Fruit fly (Drosophila melanogaster) whole organism, prepupa: ENCODE measurements around the gene CG34342.

ENCODE experiments used
- Blimp-1 ChIP-seq: fragments of 200-800 bp; sonication (Bioruptor generic); optimal IDR thresholded peaks from 3 replicates; lab custom pipeline; 2017; ENCODE audit warnings: missing biosample characterization, missing genetic modification characterization, mild to moderate bottlenecking, moderate library complexity, missing genetic modification reagents
- CG10631 ChIP-seq: fragments of 200-800 bp; sonication (Bioruptor generic); optimal IDR thresholded peaks from 2 replicates; lab custom pipeline; 2016; ENCODE audit warnings: missing biosample characterization, missing genetic modification characterization
- CG11294 ChIP-seq: fragments of 200-800 bp; sonication (Bioruptor generic); IDR thresholded peaks from 2 replicates; pipeline ENCODE4 v1.3.6; 2022; ENCODE audit warnings: missing biosample characterization, missing genetic modification characterization
- CG11762 ChIP-seq: fragments of 200-800 bp; sonication (Bioruptor generic); optimal IDR thresholded peaks from 3 replicates; lab custom pipeline; 2016; ENCODE audit warnings: missing biosample characterization, missing genetic modification characterization; ENCODE audit not compliant: insufficient read depth
- CG15336 ChIP-seq: fragments of 200-800 bp; sonication (Bioruptor generic); IDR thresholded peaks from 2 replicates; pipeline ENCODE4 v1.3.6; 2022; ENCODE audit warnings: missing biosample characterization, missing genetic modification characterization
- CG16779 ChIP-seq: fragments of 200-800 bp; sonication (Bioruptor generic); optimal IDR thresholded peaks from 3 replicates; lab custom pipeline; 2017; ENCODE audit warnings: missing biosample characterization, mild to moderate bottlenecking, missing genetic modification characterization
- CG3032 ChIP-seq: fragments of 200-800 bp; optimal IDR thresholded peaks from 2 replicates; lab custom pipeline; 2019; ENCODE audit warnings: missing biosample characterization, mild to moderate bottlenecking, missing genetic modification characterization, moderate library complexity
- CG31627 ChIP-seq: fragments of 200-800 bp; sonication (Bioruptor generic); optimal IDR thresholded peaks from 3 replicates; lab custom pipeline; 2016; ENCODE audit warnings: missing biosample characterization, missing genetic modification characterization
- CG34406 ChIP-seq: fragments of 200-800 bp; sonication (Bioruptor generic); optimal IDR thresholded peaks from 3 replicates; lab custom pipeline; 2016; ENCODE audit warnings: missing biosample characterization, missing genetic modification characterization
- CG3919 ChIP-seq: fragments of 200-800 bp; sonication (Bioruptor generic); optimal IDR thresholded peaks from 3 replicates; lab custom pipeline; 2016; ENCODE audit warnings: missing biosample characterization, missing genetic modification characterization
- CG6276 ChIP-seq: fragments of 200-800 bp; sonication (Bioruptor generic); optimal IDR thresholded peaks from 2 replicates; lab custom pipeline; 2017; ENCODE audit warnings: missing biosample characterization, mild to moderate bottlenecking, missing genetic modification characterization
- CG6792 ChIP-seq: fragments of 200-800 bp; sonication (Bioruptor generic); optimal IDR thresholded peaks from 3 replicates; lab custom pipeline; 2016; ENCODE audit warnings: missing biosample characterization, missing genetic modification characterization
- CG6854 ChIP-seq: fragments of 200-800 bp; sonication (Bioruptor generic); optimal IDR thresholded peaks from 2 replicates; lab custom pipeline; 2017; ENCODE audit warnings: missing biosample characterization, mild to moderate bottlenecking, missing genetic modification characterization
- CG8319 ChIP-seq: fragments of 200-800 bp; sonication (Bioruptor generic); optimal IDR thresholded peaks from 3 replicates; lab custom pipeline; 2016; ENCODE audit warnings: missing biosample characterization, missing genetic modification characterization
- CG8632 ChIP-seq: fragments of 200-800 bp; sonication (Bioruptor generic); optimal IDR thresholded peaks from 3 replicates; lab custom pipeline; 2016; ENCODE audit warnings: missing biosample characterization, missing genetic modification characterization
- CG9139 ChIP-seq: fragments of 200-800 bp; sonication (Bioruptor generic); optimal IDR thresholded peaks from 3 replicates; lab custom pipeline; 2017; ENCODE audit warnings: missing biosample characterization, mild to moderate bottlenecking, missing genetic modification characterization
- Eip75B ChIP-seq: fragments of 200-800 bp; sonication (Bioruptor generic); optimal IDR thresholded peaks from 3 replicates; lab custom pipeline; 2016; ENCODE audit warnings: missing biosample characterization, missing genetic modification characterization
- Eip78C ChIP-seq: fragments of 200-800 bp; sonication (Bioruptor generic); peaks from one replicate; lab custom pipeline; 2016; ENCODE audit warnings: missing biosample characterization, missing genetic modification characterization
- Ets96B ChIP-seq: fragments of 200-800 bp; optimal IDR thresholded peaks from 2 replicates; lab custom pipeline; 2019; ENCODE audit warnings: missing biosample characterization, mild to moderate bottlenecking, missing genetic modification characterization, moderate library complexity
- Gug ChIP-seq: fragments of 200-800 bp; sonication (Bioruptor generic); IDR thresholded peaks from 2 replicates; pipeline ENCODE4 v1.3.6; 2022; ENCODE audit warnings: missing biosample characterization, missing genetic modification characterization
- Hr38 ChIP-seq: sonication (Bioruptor generic); optimal IDR thresholded peaks from 2 replicates; lab custom pipeline; 2016; ENCODE audit warnings: missing biosample characterization, missing genetic modification characterization
- Lpt ChIP-seq: fragments of 200-800 bp; sonication (Bioruptor generic); optimal IDR thresholded peaks from 3 replicates; lab custom pipeline; 2016; ENCODE audit warnings: missing biosample characterization, missing genetic modification characterization
- Smox ChIP-seq: fragments of 200-800 bp; sonication (Bioruptor generic); optimal IDR thresholded peaks from 3 replicates; lab custom pipeline; 2016; ENCODE audit warnings: missing biosample characterization, missing genetic modification characterization
- Sox102F ChIP-seq: fragments of 200-800 bp; sonication (Bioruptor generic); optimal IDR thresholded peaks from 2 replicates; lab custom pipeline; 2016; ENCODE audit warnings: missing biosample characterization, mild to moderate bottlenecking, missing genetic modification characterization
- Sox14 ChIP-seq: fragments of 200-800 bp; sonication (Bioruptor generic); optimal IDR thresholded peaks from 3 replicates; lab custom pipeline; 2016; ENCODE audit warnings: missing biosample characterization, missing genetic modification characterization
- Sox15 ChIP-seq: fragments of 200-800 bp; sonication (Bioruptor generic); optimal IDR thresholded peaks from 3 replicates; lab custom pipeline; 2016; ENCODE audit warnings: missing biosample characterization, missing genetic modification characterization
- dsx ChIP-seq: fragments of 200-800 bp; optimal IDR thresholded peaks from 3 replicates; lab custom pipeline; 2019; ENCODE audit warnings: missing biosample characterization, mild to moderate bottlenecking, missing genetic modification characterization, moderate library complexity; ENCODE audit not compliant: poor library complexity, severe bottlenecking
- esn ChIP-seq: fragments of 200-800 bp; sonication (Bioruptor generic); optimal IDR thresholded peaks from 2 replicates; lab custom pipeline; 2016; ENCODE audit warnings: missing biosample characterization, mild to moderate bottlenecking, missing genetic modification characterization, moderate library complexity
- fkh ChIP-seq: fragments of 200-800 bp; sonication (Bioruptor generic); optimal IDR thresholded peaks from 3 replicates; lab custom pipeline; 2017; ENCODE audit warnings: missing biosample characterization, mild to moderate bottlenecking, missing genetic modification characterization, moderate library complexity
- salr ChIP-seq, 2 experiments: fragments of 200-800 bp; sonication (Bioruptor generic); optimal IDR thresholded peaks; 3 replicates each; lab custom pipeline; 2016 to 2018; ENCODE audit warnings: missing biosample characterization in 2 of 2, missing genetic modification characterization in 2 of 2, mild to moderate bottlenecking in 1 of 2
- spab ChIP-seq: fragments of 200-800 bp; sonication (Bioruptor generic); optimal IDR thresholded peaks from 2 replicates; lab custom pipeline; 2017; ENCODE audit warnings: missing biosample characterization, mild to moderate bottlenecking, missing genetic modification characterization, missing genetic modification reagents
- ss ChIP-seq, 2 experiments: fragments of 200-800 bp; sonication (Bioruptor generic); optimal IDR thresholded peaks; 2 replicates in 1 of 2; 3 replicates in 1 of 2; lab custom pipeline; 2017 to 2018; ENCODE audit warnings: mild to moderate bottlenecking in 2 of 2, missing biosample characterization in 2 of 2, missing genetic modification characterization in 2 of 2, moderate library complexity in 1 of 2
- svp ChIP-seq: fragments of 200-800 bp; sonication (Bioruptor generic); peaks from one replicate; lab custom pipeline; 2016; ENCODE audit warnings: missing biosample characterization, missing genetic modification characterization
- vri ChIP-seq: fragments of 200-800 bp; sonication (Bioruptor generic); optimal IDR thresholded peaks from 3 replicates; lab custom pipeline; 2016; ENCODE audit warnings: missing biosample characterization, mild to moderate bottlenecking, missing genetic modification characterization

Gene CG34342

dm6 chr3L:5535659-5536058, 25.0 kb upstream of the CG34342 start, which contains the start of gene CG13285:
Gene CG13285 (minus strand): TSS chr3L:5535759.
- no peak for TF ChIP-seq fkh (GFP tag; lab: Kevin White, UChicago)
- no peak for TF ChIP-seq ss (GFP tag; optimal IDR thresholded peaks at IDR 0.05; lab: Kevin White, UChicago)
- no peak for TF ChIP-seq CG16779 (tag; lab: Kevin White, UChicago)
- TF ChIP-seq Smox: no peak
- TF ChIP-seq Eip78C: no peak
- no peak for TF ChIP-seq Hr38 (GFP tag; lab: Kevin White, UChicago)
- no peak for TF ChIP-seq dsx (GFP tag; lab: Kevin White, UChicago)
- TF ChIP-seq CG9139 (GFP tag; lab: Kevin White, UChicago): no peak
- no peak for TF ChIP-seq Ets96B (tag; lab: Kevin White, UChicago)
- TF ChIP-seq Gug (GFP tag; lab: Robert Waterston, UW): no peak
- no peak for TF ChIP-seq CG6854
- no peak for TF ChIP-seq CG3919 (GFP tag; lab: Kevin White, UChicago)
- TF ChIP-seq CG6276 (GFP tag; lab: Kevin White, UChicago): no peak
- no peak for TF ChIP-seq CG8319 (GFP tag; lab: Kevin White, UChicago)
- no peak for TF ChIP-seq CG8632 (GFP tag; lab: Kevin White, UChicago)

- TF ChIP-seq esn (GFP tag; lab: Kevin White, UChicago) (no peak), vri (GFP tag; lab: Kevin White, UChicago) (no peak), CG11294 (GFP tag; lab: Robert Waterston, UW) (no peak), Eip75B (GFP tag; lab: Kevin White, UChicago) (no peak), CG3032 (no peak), CG15336 (GFP tag; lab: Robert Waterston, UW) (no peak), CG11762 (GFP tag; lab: Kevin White, UChicago) (no peak), svp (GFP tag; lab: Kevin White, UChicago) (no peak), Eip78C (no peak), Blimp-1 (no peak), CG6276 (GFP tag; lab: Kevin White, UChicago) (no peak), CG34406 (no peak), Sox14 (GFP tag; lab: Kevin White, UChicago) (no peak)
Observed at dm6 chr3L:5534253-5534652, 23.6 kb upstream of the CG34342 start.

- TF ChIP-seq CG8632 (GFP tag; lab: Kevin White, UChicago) (no peak), Sox102F (GFP tag; lab: Kevin White, UChicago) (no peak), salr (GFP tag; optimal IDR thresholded peaks at IDR 0.05; lab: Kevin White, UChicago) (no peak), CG31627 (GFP tag; lab: Kevin White, UChicago) (no peak), CG6792 (GFP tag; lab: Kevin White, UChicago) (no peak), CG6276 (GFP tag; lab: Kevin White, UChicago) (no peak), CG3032 (no peak)
- TF ChIP-seq, all 60 proteins: peak for 0
Observed at dm6 chr3L:5529241-5529640, 18.6 kb upstream of the CG34342 start, which contains the start of gene Lkr. Gene Lkr (minus strand): TSS chr3L:5529341.

- TF ChIP-seq fkh (GFP tag; lab: Kevin White, UChicago) (no peak), CG10631 (GFP tag; lab: Kevin White, UChicago) (no peak), CG11294 (GFP tag; lab: Robert Waterston, UW) (no peak), Gug (GFP tag; lab: Robert Waterston, UW) (no peak), CG6854 (no peak), salr (GFP tag; optimal IDR thresholded peaks at IDR 0.05; lab: Kevin White, UChicago) (no peak), CG31627 (GFP tag; lab: Kevin White, UChicago) (no peak), spab (GFP tag; lab: Kevin White, UChicago) (no peak), CG3919 (GFP tag; lab: Kevin White, UChicago) (no peak), svp (GFP tag; lab: Kevin White, UChicago) (no peak), Lpt (no peak), Sox15 (GFP tag; lab: Kevin White, UChicago) (no peak)
Observed at dm6 chr3L:5522904-5523428, 12.3 kb upstream of the CG34342 start.
